Worm (Caenorhabditis elegans) whole organism, L4 larva: ENCODE measurements around the gene mrp-1.

Source experiments
- D1046.2 ChIP-seq: fragments of 200-800 bp; sonication (Bioruptor generic); IDR thresholded peaks from 2 replicates; pipeline ENCODE4 v1.3.6; 2022; ENCODE audit warnings: missing genetic modification characterization, missing compliant biosample characterization
- F10B5.3 ChIP-seq: sonication (generic microtip); optimal IDR thresholded peaks from 2 replicates; lab custom pipeline; 2016; ENCODE audit warnings: mild to moderate bottlenecking, missing genetic modification characterization, missing compliant biosample characterization
- R02D3.7 ChIP-seq: fragments of 150-350 bp; sonication (generic microtip); optimal IDR thresholded peaks from 3 replicates; lab custom pipeline; 2014; ENCODE audit warnings: missing biosample characterization, missing genetic modification characterization
- T20F7.1 ChIP-seq: fragments of 200-800 bp; sonication (Bioruptor generic); optimal IDR thresholded peaks from 2 replicates; lab custom pipeline; 2018; ENCODE audit warnings: mild to moderate bottlenecking, missing genetic modification characterization, missing compliant biosample characterization
- ZK337.2 ChIP-seq: fragments of 200-800 bp; sonication (Bioruptor generic); IDR thresholded peaks from 2 replicates; pipeline ENCODE4 v1.3.6; 2022; ENCODE audit warnings: missing genetic modification reagents, missing genetic modification characterization, missing compliant biosample characterization
- aha-1 ChIP-seq: fragments of 150-350 bp; peaks from one replicate; lab custom pipeline; 2014; ENCODE audit warnings: missing biosample characterization, missing genetic modification characterization
- ama-1 ChIP-seq: fragments of 150-350 bp; optimal IDR thresholded peaks from 2 replicates; lab custom pipeline; 2014; ENCODE audit warnings: inconsistent platforms, mixed read lengths
- ceh-28 ChIP-seq: fragments of 150-350 bp; optimal IDR thresholded peaks from 2 replicates; lab custom pipeline; 2014; ENCODE audit warnings: missing biosample characterization, missing genetic modification reagents, missing genetic modification characterization
- ceh-62 ChIP-seq: sonication (generic microtip); optimal IDR thresholded peaks from 2 replicates; lab custom pipeline; 2017; ENCODE audit warnings: missing biosample characterization, missing genetic modification characterization
- daf-16 ChIP-seq, 3 experiments: sonication (generic microtip); optimal IDR thresholded peaks; 2 replicates each; lab custom pipeline; 2016 to 2017; ENCODE audit warnings: missing genetic modification characterization in 3 of 3, missing genetic modification reagents in 3 of 3, mild to moderate bottlenecking in 2 of 3, missing compliant biosample characterization in 2 of 3, missing biosample characterization in 1 of 3, moderate library complexity in 1 of 3
- daf-8 ChIP-seq: fragments of 200-800 bp; sonication (Bioruptor generic); IDR thresholded peaks from 2 replicates; pipeline ENCODE4 v1.3.6; 2022; ENCODE audit warnings: missing genetic modification characterization, missing compliant biosample characterization
- dmd-6 ChIP-seq: fragments of 200-800 bp; sonication (Bioruptor generic); IDR thresholded peaks from 2 replicates; pipeline ENCODE4 v1.3.6; 2022; ENCODE audit warnings: missing genetic modification reagents, missing genetic modification characterization, missing compliant biosample characterization
- dpl-1 ChIP-seq: fragments of 150-350 bp; optimal IDR thresholded peaks from 2 replicates; lab custom pipeline; 2014; ENCODE audit warnings: missing biosample characterization, missing genetic modification reagents, missing genetic modification characterization
- gei-8 ChIP-seq: fragments of 200-800 bp; sonication (Bioruptor generic); optimal IDR thresholded peaks from 2 replicates; lab custom pipeline; 2018; ENCODE audit warnings: mild to moderate bottlenecking, missing genetic modification characterization, missing compliant biosample characterization
- hif-1 ChIP-seq, 2 experiments: sonication (generic microtip); optimal IDR thresholded peaks; 2 replicates each; lab custom pipeline; 2016 to 2017; ENCODE audit warnings: missing compliant biosample characterization in 2 of 2, missing genetic modification characterization in 2 of 2, missing genetic modification reagents in 2 of 2, missing genotype in 2 of 2, mild to moderate bottlenecking in 1 of 2
- hlh-11 ChIP-seq: fragments of 200-800 bp; sonication (Bioruptor generic); optimal IDR thresholded peaks from 2 replicates; lab custom pipeline; 2018; ENCODE audit warnings: mild to moderate bottlenecking, missing genetic modification characterization, missing compliant biosample characterization
- lim-7 ChIP-seq: fragments of 200-800 bp; sonication (Bioruptor generic); IDR thresholded peaks from 2 replicates; pipeline ENCODE4 v1.3.6; 2022; ENCODE audit warnings: missing genetic modification characterization, missing compliant biosample characterization
- lin-15B ChIP-seq: fragments of 150-350 bp; sonication (generic microtip); optimal IDR thresholded peaks from 3 replicates; lab custom pipeline; 2014; ENCODE audit warnings: missing biosample characterization, missing genetic modification characterization
- lin-38 ChIP-seq: fragments of 200-800 bp; sonication (Bioruptor generic); IDR thresholded peaks from 2 replicates; pipeline ENCODE4 v1.3.6; 2022; ENCODE audit warnings: missing genetic modification reagents, missing genetic modification characterization, missing compliant biosample characterization
- madf-5 ChIP-seq, 2 experiments: fragments of 200-800 bp; sonication (Bioruptor generic); IDR thresholded peaks; 2 replicates each; pipeline ENCODE4 v1.3.6; 2022; ENCODE audit warnings: missing compliant biosample characterization in 2 of 2, missing genetic modification characterization in 2 of 2
- mep-1 ChIP-seq: fragments of 150-350 bp; sonication (generic microtip); optimal IDR thresholded peaks from 3 replicates; lab custom pipeline; 2014; ENCODE audit warnings: missing biosample characterization, missing genetic modification characterization
- mxl-3 ChIP-seq: fragments of 200-800 bp; sonication (Bioruptor generic); optimal IDR thresholded peaks from 2 replicates; lab custom pipeline; 2018; ENCODE audit warnings: mild to moderate bottlenecking, missing genetic modification characterization, missing compliant biosample characterization
- nhr-11 ChIP-seq: fragments of 150-350 bp; optimal IDR thresholded peaks from 2 replicates; lab custom pipeline; 2014; ENCODE audit warnings: missing biosample characterization, missing genetic modification characterization
- nhr-25 ChIP-seq: sonication (generic microtip); optimal IDR thresholded peaks from 2 replicates; lab custom pipeline; 2017; ENCODE audit warnings: missing genetic modification characterization, mild to moderate bottlenecking, missing compliant biosample characterization, antibody characterized with exemption, moderate library complexity, borderline replicate concordance; ENCODE audit not compliant: insufficient read depth
- nhr-28 ChIP-seq: fragments of 150-350 bp; optimal IDR thresholded peaks from 2 replicates; lab custom pipeline; 2014; ENCODE audit warnings: missing biosample characterization, missing genetic modification characterization
- nhr-42 ChIP-seq: fragments of 200-800 bp; sonication (Bioruptor generic); IDR thresholded peaks from 2 replicates; pipeline ENCODE4 v1.3.6; 2022; ENCODE audit warnings: missing genetic modification characterization, missing compliant biosample characterization
- nhr-6 ChIP-seq: fragments of 150-350 bp; optimal IDR thresholded peaks from 2 replicates; lab custom pipeline; 2014; ENCODE audit warnings: missing biosample characterization, missing genetic modification characterization
- nhr-77 ChIP-seq: fragments of 150-350 bp; optimal IDR thresholded peaks from 2 replicates; lab custom pipeline; 2014; ENCODE audit warnings: missing biosample characterization, missing genetic modification characterization
- php-3 ChIP-seq: fragments of 200-800 bp; sonication (Bioruptor generic); IDR thresholded peaks from 2 replicates; pipeline ENCODE4 v1.3.6; 2022; ENCODE audit warnings: missing genetic modification reagents, missing genetic modification characterization, missing compliant biosample characterization
- pqm-1 ChIP-seq: sonication (generic microtip); optimal IDR thresholded peaks from 2 replicates; lab custom pipeline; 2017; ENCODE audit warnings: missing biosample characterization, missing genetic modification characterization
- snpc-1.2 ChIP-seq: fragments of 200-800 bp; sonication (Bioruptor generic); IDR thresholded peaks from 2 replicates; pipeline ENCODE4 v1.3.6; 2022; ENCODE audit warnings: missing genetic modification reagents, missing genetic modification characterization, missing compliant biosample characterization
- snpc-4 ChIP-seq: fragments of 150-350 bp; optimal IDR thresholded peaks from 2 replicates; lab custom pipeline; 2014; ENCODE audit warnings: missing biosample characterization, missing genetic modification characterization
- spr-1 ChIP-seq: sonication (generic microtip); optimal IDR thresholded peaks from 2 replicates; lab custom pipeline; 2016; ENCODE audit warnings: mild to moderate bottlenecking, missing genetic modification characterization, missing compliant biosample characterization
- tag-97 ChIP-seq: fragments of 200-800 bp; sonication (Bioruptor generic); IDR thresholded peaks from 2 replicates; pipeline ENCODE4 v1.3.6; 2022; ENCODE audit warnings: missing genetic modification characterization, missing compliant biosample characterization
- tra-1 ChIP-seq: fragments of 200-800 bp; sonication (Bioruptor generic); IDR thresholded peaks from 2 replicates; pipeline ENCODE4 v1.3.6; 2022; ENCODE audit warnings: missing genetic modification reagents, missing genetic modification characterization, missing compliant biosample characterization
- unc-39 ChIP-seq: sonication (generic microtip); optimal IDR thresholded peaks from 2 replicates; lab custom pipeline; 2017; ENCODE audit warnings: missing biosample characterization, missing genetic modification characterization
- unc-62 ChIP-seq, 3 experiments: fragments of 150-350 bp in 1 of 3; sonication (generic microtip); optimal IDR thresholded peaks in 2 of 3; peaks in 1 of 3; 1 replicate in 1 of 3; 2 replicates in 2 of 3; lab custom pipeline; 2014 to 2017; ENCODE audit warnings: missing biosample characterization in 3 of 3, missing genetic modification characterization in 3 of 3, missing genetic modification reagents in 3 of 3, missing genotype in 1 of 3
- vab-7 ChIP-seq: fragments of 200-800 bp; sonication (Bioruptor generic); IDR thresholded peaks from 2 replicates; pipeline ENCODE4 v1.3.6; 2022; ENCODE audit warnings: missing genetic modification reagents, missing genetic modification characterization, missing compliant biosample characterization
- zfp-2 ChIP-seq: sonication (generic microtip); optimal IDR thresholded peaks from 2 replicates; lab custom pipeline; 2016; ENCODE audit warnings: mild to moderate bottlenecking, missing genetic modification characterization, missing compliant biosample characterization
- zfp-3 ChIP-seq: fragments of 200-800 bp; sonication (Bioruptor generic); conservative IDR thresholded peaks from 2 replicates; pipeline ENCODE4 v1.3.6; 2022; ENCODE audit warnings: missing genetic modification reagents, missing genetic modification characterization, missing compliant biosample characterization
- zip-11 ChIP-seq: fragments of 200-800 bp; sonication (Bioruptor generic); IDR thresholded peaks from 2 replicates; pipeline ENCODE4 v1.3.6; 2022; ENCODE audit warnings: missing genetic modification characterization, missing compliant biosample characterization
- zip-2 ChIP-seq: fragments of 150-350 bp; optimal IDR thresholded peaks from 2 replicates; lab custom pipeline; 2014; ENCODE audit warnings: missing biosample characterization, missing genetic modification characterization

The mrp-1 gene

DNA sequence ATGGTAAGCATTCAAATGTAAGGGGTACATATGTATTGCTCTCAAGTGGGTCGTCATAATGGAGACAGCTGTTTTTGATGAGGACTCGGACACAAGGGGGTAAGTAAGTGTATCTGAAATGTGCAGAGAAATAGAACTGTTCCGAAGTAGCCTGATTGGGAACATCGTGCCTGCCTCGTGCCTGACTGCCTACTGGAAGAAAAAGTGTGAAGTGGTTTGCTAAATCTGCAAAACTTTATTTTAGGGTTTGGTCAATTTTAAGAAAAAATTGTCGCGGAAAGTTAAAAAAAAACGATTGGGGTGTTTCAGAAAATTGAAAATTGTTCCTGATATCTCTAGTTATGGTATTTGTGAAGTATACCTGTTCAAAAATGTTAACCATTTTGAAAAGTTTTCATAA, 30.5 kb downstream of the mrp-1 start, which contains the start of gene hlh-19:
Gene hlh-19, minus strand, starts transcription at position 101 of the 400 bp plus-strand sequence.
- TF ChIP-seq lin-38 (GFP tag; lab: Robert Waterston, UW) = no peak
- no peak for TF ChIP-seq zfp-3
- no peak for TF ChIP-seq nhr-77 (tag; lab: Kevin White, UChicago)
- no peak for TF ChIP-seq F10B5.3 (tag; lab: Kevin White, UChicago)
- TF ChIP-seq unc-62 (GFP tag; optimal IDR thresholded peaks at IDR 0.05 in 1 of 2; lab: Kevin White, UChicago) = peak in 1 of 2 experiments; percentile 25
- TF ChIP-seq unc-62 (tag; optimal IDR thresholded peaks at IDR 0.05; lab: Kevin White, UChicago) = no peak
- TF ChIP-seq snpc-4 = no peak
- no peak for TF ChIP-seq daf-16 (GFP tag; optimal IDR thresholded peaks at IDR 0.05; lab: Kevin White, UChicago)
- no peak for TF ChIP-seq daf-16 (tag; optimal IDR thresholded peaks at IDR 0.05; lab: Kevin White, UChicago)
- TF ChIP-seq zip-11 (GFP tag; lab: Robert Waterston, UW) = no peak
- TF ChIP-seq aha-1 (tag; lab: Kevin White, UChicago) = no peak
- TF ChIP-seq, all 104 proteins: peak for 1

ce11 chrX:555043-555791, 32.5 kb downstream of the mrp-1 start:
- TF ChIP-seq aha-1 (tag; lab: Kevin White, UChicago) (peak; percentile 41), dmd-6 (GFP tag; lab: Robert Waterston, UW) (peak; percentile 45; the same call in 1 of the 2 replicates), hlh-11 (tag; lab: Kevin White, UChicago) (peak; percentile 28), unc-62 (GFP tag; optimal IDR thresholded peaks at IDR 0.05 in 1 of 2; lab: Kevin White, UChicago) (peak in 1 of 2 experiments; percentile 92), unc-62 (tag; optimal IDR thresholded peaks at IDR 0.05; lab: Kevin White, UChicago) (no peak), nhr-28 (tag; lab: Kevin White, UChicago) (peak; percentile 4), hif-1 (tag; optimal IDR thresholded peaks at IDR 0.05; lab: Kevin White, UChicago) (no peak), ama-1 (lab: Kevin White, UChicago) (no peak), pqm-1 (peak; percentile 70), php-3 (GFP tag; lab: Robert Waterston, UW) (peak; percentile 66; the same call in 1 of the 2 replicates), T20F7.1 (GFP tag; lab: Kevin White, UChicago) (no peak)

DNA sequence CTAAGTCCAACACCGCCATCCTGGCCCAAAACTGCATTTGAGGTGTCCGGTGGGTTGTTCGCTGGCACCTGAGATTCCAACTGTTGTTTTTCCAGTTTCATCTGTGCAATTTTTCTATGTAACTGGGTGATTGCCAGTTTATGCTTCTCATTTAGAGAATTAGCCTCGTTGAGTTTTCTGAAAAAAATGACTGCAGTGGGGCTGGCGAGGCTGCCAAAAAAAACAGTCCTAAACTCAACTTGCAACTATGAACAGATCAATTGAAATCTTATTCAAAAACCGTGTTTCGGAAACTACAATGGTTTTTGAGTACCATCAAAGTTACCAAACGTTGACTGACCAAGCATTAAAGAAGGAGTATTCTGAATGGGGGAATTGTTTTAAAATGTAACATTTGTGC, 33.8 kb downstream of the mrp-1 start, which contains the start of gene F57C12.6:
Gene F57C12.6, minus strand, starts transcription at position 101 of the 400 bp plus-strand sequence.
- TF ChIP-seq mep-1 (tag; lab: Kevin White, UChicago) (no peak), lin-38 (GFP tag; lab: Robert Waterston, UW) (no peak), tra-1 (GFP tag; lab: Robert Waterston, UW) (no peak), dpl-1 (GFP tag; lab: Kevin White, UChicago) (no peak), php-3 (GFP tag; lab: Robert Waterston, UW) (no peak), hlh-11 (tag; lab: Kevin White, UChicago) (no peak), nhr-6 (tag; lab: Kevin White, UChicago) (no peak), gei-8 (GFP tag; lab: Kevin White, UChicago) (no peak), nhr-25 (tag; lab: Kevin White, UChicago) (no peak)

ce11 chrX:553420-553819, 34.3 kb downstream of the mrp-1 start:
- TF ChIP-seq zfp-2 (tag; lab: Kevin White, UChicago) (no peak), lin-15B (tag; lab: Kevin White, UChicago) (no peak), tag-97 (GFP tag; lab: Robert Waterston, UW) (no peak), ceh-62 (tag; lab: Kevin White, UChicago) (no peak), vab-7 (GFP tag; lab: Robert Waterston, UW) (no peak), snpc-1.2 (GFP tag; lab: Robert Waterston, UW) (no peak), R02D3.7 (tag; lab: Kevin White, UChicago) (no peak), gei-8 (GFP tag; lab: Kevin White, UChicago) (no peak), lim-7 (GFP tag; lab: Robert Waterston, UW) (no peak), ceh-28 (no peak), nhr-11 (tag; lab: Kevin White, UChicago) (no peak), nhr-42 (no peak), D1046.2 (GFP tag; lab: Robert Waterston, UW) (no peak), zip-2 (tag; lab: Kevin White, UChicago) (no peak), aha-1 (tag; lab: Kevin White, UChicago) (no peak), tra-1 (GFP tag; lab: Robert Waterston, UW) (0 out of 2 replicates have a peak, but pooled peaks have one; percentile 34), hlh-11 (tag; lab: Kevin White, UChicago) (peak; percentile 55), daf-8 (no peak), mep-1 (tag; lab: Kevin White, UChicago) (no peak), daf-16 (GFP tag; optimal IDR thresholded peaks at IDR 0.05; lab: Kevin White, UChicago) (no peak), daf-16 (tag; optimal IDR thresholded peaks at IDR 0.05; lab: Kevin White, UChicago) (peak; percentile 66), unc-39 (no peak), nhr-77 (tag; lab: Kevin White, UChicago) (peak; percentile 39), ZK337.2 (GFP tag; lab: Robert Waterston, UW) (no peak), mxl-3 (GFP tag; lab: Kevin White, UChicago) (peak; percentile 28), spr-1 (tag; lab: Kevin White, UChicago) (no peak), madf-5 (GFP tag; IDR thresholded peaks at IDR 0.05; lab: Robert Waterston, UW) (no peak)
